Worm (Caenorhabditis elegans) whole organism, L1 larva: ENCODE data around the gene dyf-7.

ENCODE experiments used
- C04F5.9 ChIP-seq: sonication (generic microtip); optimal IDR thresholded peaks from 2 replicates; lab custom pipeline; 2016; ENCODE audit warnings: missing genetic modification characterization, missing compliant biosample characterization
- F16B12.6 ChIP-seq: fragments of 150-350 bp; optimal IDR thresholded peaks from 2 replicates; lab custom pipeline; 2014; ENCODE audit warnings: missing biosample characterization, missing genetic modification characterization
- Y116A8C.19 ChIP-seq: sonication (generic microtip); optimal IDR thresholded peaks from 2 replicates; lab custom pipeline; 2016; ENCODE audit warnings: missing compliant biosample characterization, missing genetic modification characterization, borderline replicate concordance
- aha-1 ChIP-seq: fragments of 150-350 bp; optimal IDR thresholded peaks from 2 replicates; lab custom pipeline; 2014; ENCODE audit warnings: missing biosample characterization, missing genetic modification characterization
- ceh-63 ChIP-seq: fragments of 200-800 bp; sonication (Bioruptor generic); optimal IDR thresholded peaks from 2 replicates; lab custom pipeline; 2018; ENCODE audit warnings: mild to moderate bottlenecking, missing genetic modification characterization, missing compliant biosample characterization
- ceh-88 ChIP-seq: fragments of 200-800 bp; sonication (Bioruptor generic); IDR thresholded peaks from 2 replicates; pipeline ENCODE4 v1.3.6; 2022; ENCODE audit warnings: missing genetic modification characterization, missing compliant biosample characterization
- dsc-1 ChIP-seq: sonication (generic microtip); optimal IDR thresholded peaks from 2 replicates; lab custom pipeline; 2016; ENCODE audit warnings: mild to moderate bottlenecking, missing genetic modification characterization, missing compliant biosample characterization
- egl-13 ChIP-seq: sonication (generic microtip); optimal IDR thresholded peaks from 2 replicates; lab custom pipeline; 2016; ENCODE audit warnings: missing genotype, missing genetic modification reagents, missing genetic modification characterization, missing compliant biosample characterization
- elt-3 ChIP-seq, 6 experiments: fragments of 150-350 bp in 1 of 6; sonication (generic microtip); optimal IDR thresholded peaks; 2 replicates each; lab custom pipeline; 2017 to 2018; ENCODE audit warnings: missing biosample characterization in 6 of 6, missing genetic modification characterization in 6 of 6, inconsistent platforms in 1 of 6
- ets-5 ChIP-seq: fragments of 200-800 bp; sonication (Bioruptor generic); IDR thresholded peaks from 2 replicates; pipeline ENCODE4 v1.3.6; 2022; ENCODE audit warnings: missing genetic modification characterization, missing compliant biosample characterization
- fkh-4 ChIP-seq: sonication (generic microtip); optimal IDR thresholded peaks from 2 replicates; lab custom pipeline; 2016; ENCODE audit warnings: missing compliant biosample characterization, missing genetic modification characterization, borderline replicate concordance
- fkh-8 ChIP-seq: sonication (generic microtip); optimal IDR thresholded peaks from 2 replicates; lab custom pipeline; 2016; ENCODE audit warnings: mild to moderate bottlenecking, missing genetic modification characterization, missing compliant biosample characterization
- fos-1 ChIP-seq: fragments of 150-350 bp; optimal IDR thresholded peaks from 2 replicates; lab custom pipeline; 2014; ENCODE audit warnings: missing biosample characterization, missing genetic modification characterization
- hpl-2 ChIP-seq: fragments of 150-350 bp; optimal IDR thresholded peaks from 2 replicates; lab custom pipeline; 2014; ENCODE audit warnings: missing biosample characterization, missing genetic modification reagents, missing genetic modification characterization
- lin-14 ChIP-seq: fragments of 200-800 bp; sonication (Bioruptor generic); optimal IDR thresholded peaks from 2 replicates; lab custom pipeline; 2018; ENCODE audit warnings: mild to moderate bottlenecking, missing genetic modification characterization, moderate library complexity, missing compliant biosample characterization
- lin-35 ChIP-seq, 2 experiments: fragments of 150-350 bp; optimal IDR thresholded peaks; 2 replicates each; lab custom pipeline; 2014; ENCODE audit warnings: missing biosample characterization in 2 of 2, missing genetic modification characterization in 2 of 2, missing genetic modification reagents in 2 of 2
- lin-39 ChIP-seq: fragments of 150-350 bp; optimal IDR thresholded peaks from 2 replicates; lab custom pipeline; 2014; ENCODE audit warnings: missing biosample characterization, missing genetic modification reagents, missing genetic modification characterization
- lsy-2 ChIP-seq, 2 experiments: fragments of 150-350 bp; optimal IDR thresholded peaks; 2 replicates each; lab custom pipeline; 2014; ENCODE audit warnings: missing biosample characterization in 2 of 2, missing genetic modification characterization in 2 of 2
- mef-2 ChIP-seq: fragments of 150-350 bp; optimal IDR thresholded peaks from 2 replicates; lab custom pipeline; 2014; ENCODE audit warnings: missing biosample characterization, missing genetic modification characterization
- mep-1 ChIP-seq: fragments of 150-350 bp; optimal IDR thresholded peaks from 2 replicates; lab custom pipeline; 2014; ENCODE audit warnings: missing biosample characterization, missing genetic modification characterization
- nhr-19 ChIP-seq: fragments of 200-800 bp; sonication (Bioruptor generic); conservative IDR thresholded peaks from 2 replicates; pipeline ENCODE4 v1.3.6; 2022; ENCODE audit warnings: missing genetic modification characterization, missing compliant biosample characterization
- nhr-77 ChIP-seq: fragments of 150-350 bp; optimal IDR thresholded peaks from 2 replicates; lab custom pipeline; 2014; ENCODE audit warnings: missing biosample characterization, missing genetic modification characterization
- nhr-84 ChIP-seq: sonication (generic microtip); optimal IDR thresholded peaks from 2 replicates; lab custom pipeline; 2017; ENCODE audit warnings: missing biosample characterization, missing genetic modification characterization
- nhr-85 ChIP-seq: sonication (generic microtip); peaks from one replicate; lab custom pipeline; 2016; ENCODE audit warnings: missing genetic modification characterization, inconsistent platforms, missing compliant biosample characterization
- pag-3 ChIP-seq: sonication (generic microtip); optimal IDR thresholded peaks from 2 replicates; lab custom pipeline; 2017; ENCODE audit warnings: missing genetic modification characterization, mild to moderate bottlenecking, missing compliant biosample characterization, antibody characterized with exemption, borderline replicate concordance; ENCODE audit not compliant: insufficient read depth
- pax-3 ChIP-seq: fragments of 200-800 bp; sonication (Bioruptor generic); optimal IDR thresholded peaks from 2 replicates; lab custom pipeline; 2018; ENCODE audit warnings: mild to moderate bottlenecking, missing genetic modification characterization, moderate library complexity, missing compliant biosample characterization
- pqm-1 ChIP-seq: sonication (generic microtip); optimal IDR thresholded peaks from 3 replicates; lab custom pipeline; 2017; ENCODE audit warnings: missing biosample characterization, missing genetic modification characterization
- rnt-1 ChIP-seq: sonication (generic microtip); optimal IDR thresholded peaks from 2 replicates; lab custom pipeline; 2016; ENCODE audit warnings: mild to moderate bottlenecking, missing genetic modification characterization, moderate library complexity, missing compliant biosample characterization
- swsn-7 ChIP-seq: sonication (generic microtip); optimal IDR thresholded peaks from 2 replicates; lab custom pipeline; 2016; ENCODE audit warnings: missing genetic modification characterization, missing compliant biosample characterization
- tbx-2 ChIP-seq: sonication (generic microtip); optimal IDR thresholded peaks from 2 replicates; lab custom pipeline; 2016; ENCODE audit warnings: missing genetic modification characterization, missing compliant biosample characterization
- unc-130 ChIP-seq: fragments of 150-350 bp; optimal IDR thresholded peaks from 2 replicates; lab custom pipeline; 2017; ENCODE audit warnings: missing biosample characterization, missing genetic modification characterization, inconsistent platforms
- unc-30 ChIP-seq: sonication (generic microtip); optimal IDR thresholded peaks from 2 replicates; lab custom pipeline; 2017; ENCODE audit warnings: missing biosample characterization, missing genetic modification characterization
- unc-62 ChIP-seq: fragments of 150-350 bp; optimal IDR thresholded peaks from 2 replicates; lab custom pipeline; 2014; ENCODE audit warnings: missing biosample characterization, missing genetic modification reagents, missing genetic modification characterization
- unc-98 ChIP-seq: fragments of 200-800 bp; sonication (Bioruptor generic); IDR thresholded peaks from 2 replicates; pipeline ENCODE4 v1.3.6; 2022; ENCODE audit warnings: missing genetic modification characterization, missing compliant biosample characterization
- xbp-1 ChIP-seq: sonication (generic microtip); optimal IDR thresholded peaks from 2 replicates; lab custom pipeline; 2016; ENCODE audit warnings: missing genetic modification characterization, missing compliant biosample characterization
- zag-1 ChIP-seq: fragments of 150-350 bp; optimal IDR thresholded peaks from 2 replicates; lab custom pipeline; 2014; ENCODE audit warnings: missing biosample characterization, missing genetic modification characterization
- zip-4 ChIP-seq: fragments of 200-800 bp; sonication (Bioruptor generic); optimal IDR thresholded peaks from 2 replicates; lab custom pipeline; 2018; ENCODE audit warnings: mild to moderate bottlenecking, missing genetic modification characterization, moderate library complexity, missing compliant biosample characterization
- ztf-11 ChIP-seq, 2 experiments: sonication (generic microtip); optimal IDR thresholded peaks; 2 replicates each; lab custom pipeline; 2016 to 2017; ENCODE audit warnings: missing genetic modification characterization in 2 of 2, missing biosample characterization in 1 of 2, missing compliant biosample characterization in 1 of 2

The dyf-7 gene

ce11 chrX:9698359-9698758, at the start of gene dyf-7:
Gene dyf-7 (plus strand): TSS chrX:9698659.
- TF ChIP-seq xbp-1 (tag; lab: Kevin White, UChicago) (no peak), pax-3 (tag; lab: Kevin White, UChicago) (no peak), pqm-1 (no peak), Y116A8C.19 (tag; lab: Kevin White, UChicago) (no peak), tbx-2 (tag; lab: Kevin White, UChicago) (no peak)

- TF ChIP-seq unc-130 (tag; lab: Kevin White, UChicago) (no peak), rnt-1 (no peak), nhr-19 (GFP tag; lab: Robert Waterston, UW) (no peak), lin-14 (no peak), nhr-77 (no peak), unc-30 (tag; lab: Kevin White, UChicago) (no peak), ztf-11 (tag; optimal IDR thresholded peaks at IDR 0.05; lab: Kevin White, UChicago) (no peak), zip-4 (GFP tag; lab: Kevin White, UChicago) (no peak), mep-1 (tag; lab: Kevin White, UChicago) (no peak), lin-39 (no peak), aha-1 (tag; lab: Kevin White, UChicago) (no peak), tbx-2 (tag; lab: Kevin White, UChicago) (no peak), ceh-88 (GFP tag; lab: Robert Waterston, UW) (no peak), lin-35 (GFP tag; optimal IDR thresholded peaks at IDR 0.05; lab: Kevin White, UChicago) (no peak), mef-2 (tag; lab: Kevin White, UChicago) (no peak), hpl-2 (GFP tag; lab: Kevin White, UChicago) (no peak), xbp-1 (tag; lab: Kevin White, UChicago) (no peak), F16B12.6 (tag; lab: Kevin White, UChicago) (no peak), pqm-1 (no peak)
These were observed 45.4 kb upstream of the dyf-7 start, which contains the start of gene aex-2 for ce11 chrX:9653016-9653415. Gene aex-2 (minus strand): TSS chrX:9653116.

DNA sequence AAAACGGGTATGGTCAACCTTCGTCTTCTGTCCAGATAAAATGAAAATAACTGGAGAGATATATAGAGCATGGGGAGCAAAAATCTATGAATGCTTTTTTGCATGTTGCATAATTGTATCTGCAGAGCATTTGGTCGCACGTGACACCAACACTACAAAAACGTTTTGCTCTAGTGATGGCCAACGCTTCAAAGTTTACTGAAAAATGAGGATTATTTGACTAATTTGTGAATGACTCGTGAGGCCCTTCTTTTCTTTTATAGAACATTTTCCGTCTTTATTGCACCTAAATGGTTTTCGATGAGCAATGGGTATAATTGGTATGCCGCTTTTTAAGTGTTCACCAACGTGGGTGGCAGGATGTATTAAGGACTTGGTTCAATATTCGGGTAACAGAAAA, 45.0 kb upstream of the dyf-7 start:
- TF ChIP-seq ceh-63 (GFP tag; lab: Kevin White, UChicago) (peak; percentile 84), dsc-1 (tag; lab: Kevin White, UChicago) (peak; percentile 81), swsn-7 (no peak)

DNA sequence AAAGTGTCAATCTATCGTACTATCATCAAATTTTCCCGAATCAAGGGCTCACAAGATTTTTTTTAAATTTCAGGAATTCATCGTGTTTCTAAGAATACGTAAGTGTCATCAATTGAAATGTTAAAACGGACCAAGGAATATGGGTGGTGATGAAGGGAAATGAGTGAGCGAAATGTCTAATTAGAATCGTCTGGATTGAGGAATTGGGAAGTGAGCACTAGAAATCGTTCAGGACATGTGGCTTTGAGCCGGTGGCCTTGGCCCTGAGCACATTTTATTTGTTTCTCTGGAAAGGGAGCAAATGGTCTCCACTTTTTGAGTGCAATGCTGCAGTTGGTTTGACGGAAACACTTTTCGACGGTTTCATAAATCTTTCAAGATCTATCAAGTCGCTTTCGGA, 44.2 kb upstream of the dyf-7 start:
- TF ChIP-seq ceh-63 (GFP tag; lab: Kevin White, UChicago) (no peak), F16B12.6 (tag; lab: Kevin White, UChicago) (no peak), dsc-1 (tag; lab: Kevin White, UChicago) (peak; percentile 98), ets-5 (GFP tag; lab: Robert Waterston, UW) (no peak), fos-1 (tag; lab: Kevin White, UChicago) (no peak), pag-3 (tag; lab: Kevin White, UChicago) (no peak), C04F5.9 (tag; lab: Kevin White, UChicago) (no peak), unc-130 (tag; lab: Kevin White, UChicago) (no peak), fkh-4 (tag; lab: Kevin White, UChicago) (peak; percentile 53)

DNA sequence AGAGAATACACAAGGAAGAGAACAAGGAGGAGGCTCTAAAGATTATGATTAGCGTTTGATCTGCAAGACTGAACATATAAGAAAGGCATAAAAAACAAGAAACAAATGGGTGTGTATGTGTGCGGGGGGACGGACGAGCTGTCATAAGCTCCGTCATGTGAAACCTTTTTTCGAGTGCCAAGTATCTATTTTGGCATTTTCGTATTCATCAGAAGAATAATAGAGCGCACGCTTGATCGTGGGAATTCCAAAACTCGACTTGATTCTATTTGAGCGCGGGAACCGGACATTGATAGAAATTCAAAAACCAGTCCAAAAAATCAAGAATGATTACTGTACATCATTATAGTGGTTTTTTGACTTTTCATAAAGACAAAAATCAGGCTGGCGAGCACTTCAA, 41.7 kb upstream of the dyf-7 start:
- TF ChIP-seq fkh-4 (tag; lab: Kevin White, UChicago) (no peak), dsc-1 (tag; lab: Kevin White, UChicago) (peak; percentile 41), nhr-85 (tag; lab: Kevin White, UChicago) (no peak), fkh-8 (tag; lab: Kevin White, UChicago) (peak; percentile 45)

DNA sequence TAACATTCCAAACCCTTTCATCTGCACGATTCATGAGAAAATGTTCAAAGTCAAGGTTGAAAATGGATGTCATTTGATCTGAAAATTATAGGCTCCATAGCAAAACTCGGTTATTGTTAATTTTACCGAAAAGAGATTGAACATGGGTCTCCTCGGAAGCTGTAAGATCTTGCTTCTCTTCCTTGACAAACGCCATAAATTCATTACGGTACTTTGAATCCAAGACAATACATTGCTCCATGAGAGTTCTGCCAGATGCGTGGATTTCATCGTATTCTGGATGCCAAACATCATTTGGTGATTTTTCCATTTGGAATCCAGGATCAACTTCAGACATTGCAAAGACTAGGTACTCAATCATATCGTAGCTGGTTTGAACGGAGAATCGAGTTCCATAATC, 32.5 kb upstream of the dyf-7 start:
- TF ChIP-seq egl-13 (no peak), unc-62 (GFP tag; lab: Kevin White, UChicago) (no peak), zag-1 (tag; lab: Kevin White, UChicago) (no peak), mef-2 (tag; lab: Kevin White, UChicago) (no peak), nhr-84 (tag; lab: Kevin White, UChicago) (no peak), lsy-2 (tag; optimal IDR thresholded peaks at IDR 0.05; lab: Kevin White, UChicago) (no peak), lin-39 (no peak), unc-98 (GFP tag; lab: Robert Waterston, UW) (no peak), elt-3 (tag; optimal IDR thresholded peaks at IDR 0.05; lab: Kevin White, UChicago) (no peak)
